Worm (Caenorhabditis elegans) whole organism, L4 larva: Measurements from ENCODE around the gene F48E3.6.
A peak's percentile ranks its signal among the peaks of the same experiment; 100 is the strongest.

Source experiments
- F10B5.3 ChIP-seq: sonication (generic microtip); optimal IDR thresholded peaks from 2 replicates; lab custom pipeline; 2016; ENCODE audit warnings: mild to moderate bottlenecking, missing genetic modification characterization, missing compliant biosample characterization
- F26F4.8 ChIP-seq: fragments of 200-800 bp; sonication (Bioruptor generic); conservative IDR thresholded peaks from 2 replicates; pipeline ENCODE4 v1.3.6; 2022; ENCODE audit warnings: missing genetic modification characterization, missing compliant biosample characterization
- F44E2.7 ChIP-seq: fragments of 200-800 bp; sonication (Bioruptor generic); IDR thresholded peaks from 2 replicates; pipeline ENCODE4 v2.1.2; 2022; ENCODE audit warnings: missing genetic modification characterization, missing compliant biosample characterization
- R02D3.7 ChIP-seq: fragments of 150-350 bp; sonication (generic microtip); optimal IDR thresholded peaks from 3 replicates; lab custom pipeline; 2014; ENCODE audit warnings: missing biosample characterization, missing genetic modification characterization
- ZK337.2 ChIP-seq: fragments of 200-800 bp; sonication (Bioruptor generic); IDR thresholded peaks from 2 replicates; pipeline ENCODE4 v1.3.6; 2022; ENCODE audit warnings: missing genetic modification reagents, missing genetic modification characterization, missing compliant biosample characterization
- aha-1 ChIP-seq: fragments of 150-350 bp; peaks from one replicate; lab custom pipeline; 2014; ENCODE audit warnings: missing biosample characterization, missing genetic modification characterization
- aly-2 ChIP-seq: sonication (generic microtip); optimal IDR thresholded peaks from 2 replicates; lab custom pipeline; 2018; ENCODE audit warnings: missing biosample characterization, missing genetic modification characterization
- ama-1 ChIP-seq: fragments of 150-350 bp; optimal IDR thresholded peaks from 2 replicates; lab custom pipeline; 2014; ENCODE audit warnings: inconsistent platforms, mixed read lengths
- arid-1 ChIP-seq: fragments of 200-800 bp; sonication (Bioruptor generic); conservative IDR thresholded peaks from 2 replicates; pipeline ENCODE4 v1.3.6; 2022; ENCODE audit warnings: missing genetic modification reagents, missing genetic modification characterization, missing compliant biosample characterization
- ceh-20 ChIP-seq: fragments of 200-800 bp; sonication (Bioruptor generic); IDR thresholded peaks from 2 replicates; pipeline ENCODE4 v1.3.6; 2022; ENCODE audit warnings: missing genetic modification reagents, missing genetic modification characterization, missing compliant biosample characterization
- ceh-28 ChIP-seq: fragments of 150-350 bp; optimal IDR thresholded peaks from 2 replicates; lab custom pipeline; 2014; ENCODE audit warnings: missing biosample characterization, missing genetic modification reagents, missing genetic modification characterization
- daf-19 ChIP-seq: fragments of 200-800 bp; sonication (Bioruptor generic); conservative IDR thresholded peaks from 2 replicates; pipeline ENCODE4 v1.3.6; 2022; ENCODE audit warnings: missing genetic modification characterization, missing compliant biosample characterization
- dmd-8 ChIP-seq: fragments of 200-800 bp; sonication (Bioruptor generic); IDR thresholded peaks from 2 replicates; pipeline ENCODE4 v1.3.6; 2022; ENCODE audit warnings: missing genetic modification characterization, missing compliant biosample characterization
- dmd-9 ChIP-seq: fragments of 200-800 bp; sonication (Bioruptor generic); IDR thresholded peaks from 2 replicates; pipeline ENCODE4 v1.3.6; 2022; ENCODE audit warnings: missing genetic modification reagents, missing genetic modification characterization, missing compliant biosample characterization
- dpl-1 ChIP-seq: fragments of 150-350 bp; optimal IDR thresholded peaks from 2 replicates; lab custom pipeline; 2014; ENCODE audit warnings: missing biosample characterization, missing genetic modification reagents, missing genetic modification characterization
- dve-1 ChIP-seq: sonication (generic microtip); optimal IDR thresholded peaks from 2 replicates; lab custom pipeline; 2017; ENCODE audit warnings: antibody characterized with exemption, mild to moderate bottlenecking, missing genetic modification characterization, missing compliant biosample characterization; ENCODE audit not compliant: insufficient read depth
- egl-27 ChIP-seq: sonication (generic microtip); optimal IDR thresholded peaks from 3 replicates; lab custom pipeline; 2017; ENCODE audit warnings: missing biosample characterization, missing genetic modification reagents, missing genetic modification characterization
- egl-43 ChIP-seq: fragments of 200-800 bp; sonication (Bioruptor generic); IDR thresholded peaks from 2 replicates; pipeline ENCODE4 v1.3.6; 2022; ENCODE audit warnings: missing genetic modification reagents, missing genetic modification characterization, missing compliant biosample characterization
- gei-8 ChIP-seq: fragments of 200-800 bp; sonication (Bioruptor generic); optimal IDR thresholded peaks from 2 replicates; lab custom pipeline; 2018; ENCODE audit warnings: mild to moderate bottlenecking, missing genetic modification characterization, missing compliant biosample characterization
- hlh-11 ChIP-seq: fragments of 200-800 bp; sonication (Bioruptor generic); optimal IDR thresholded peaks from 2 replicates; lab custom pipeline; 2018; ENCODE audit warnings: mild to moderate bottlenecking, missing genetic modification characterization, missing compliant biosample characterization
- hmg-1.1 ChIP-seq: fragments of 200-800 bp; sonication (Bioruptor generic); IDR thresholded peaks from 2 replicates; pipeline ENCODE4 v1.3.6; 2022; ENCODE audit warnings: missing genetic modification reagents, missing genetic modification characterization, missing compliant biosample characterization
- lin-1 ChIP-seq: fragments of 200-800 bp; sonication (Bioruptor generic); IDR thresholded peaks from 2 replicates; pipeline ENCODE4 v1.3.6; 2022; ENCODE audit warnings: missing genetic modification reagents, missing genetic modification characterization, missing compliant biosample characterization
- lin-38 ChIP-seq: fragments of 200-800 bp; sonication (Bioruptor generic); IDR thresholded peaks from 2 replicates; pipeline ENCODE4 v1.3.6; 2022; ENCODE audit warnings: missing genetic modification reagents, missing genetic modification characterization, missing compliant biosample characterization
- lir-3 ChIP-seq: sonication (generic microtip); optimal IDR thresholded peaks from 2 replicates; lab custom pipeline; 2016; ENCODE audit warnings: mild to moderate bottlenecking, missing genetic modification characterization, missing compliant biosample characterization
- lsy-2 ChIP-seq, 2 experiments: fragments of 150-350 bp in 1 of 2; sonication (generic microtip) in 1 of 2; optimal IDR thresholded peaks; 2 replicates each; lab custom pipeline; 2014 to 2017; ENCODE audit warnings: missing biosample characterization in 2 of 2, missing genetic modification characterization in 2 of 2
- mdt-29 ChIP-seq: fragments of 200-800 bp; sonication (Bioruptor generic); IDR thresholded peaks from 2 replicates; pipeline ENCODE4 v1.3.6; 2022; ENCODE audit warnings: missing genetic modification reagents, missing genetic modification characterization, missing compliant biosample characterization
- nhr-10 ChIP-seq: fragments of 150-350 bp; optimal IDR thresholded peaks from 2 replicates; lab custom pipeline; 2014; ENCODE audit warnings: missing biosample characterization, missing genetic modification characterization
- nhr-102 ChIP-seq: sonication (generic microtip); optimal IDR thresholded peaks from 2 replicates; lab custom pipeline; 2016; ENCODE audit warnings: mild to moderate bottlenecking, missing genetic modification characterization, moderate library complexity, missing compliant biosample characterization
- nhr-111 ChIP-seq: fragments of 200-800 bp; sonication (Bioruptor generic); optimal IDR thresholded peaks from 2 replicates; lab custom pipeline; 2018; ENCODE audit warnings: mild to moderate bottlenecking, missing genetic modification characterization, missing compliant biosample characterization
- nhr-237 ChIP-seq: sonication (generic microtip); optimal IDR thresholded peaks from 2 replicates; lab custom pipeline; 2017; ENCODE audit warnings: missing biosample characterization, missing genetic modification characterization
- nhr-41 ChIP-seq: fragments of 200-800 bp; sonication (Bioruptor generic); IDR thresholded peaks from 2 replicates; pipeline ENCODE4 v1.3.6; 2022; ENCODE audit warnings: missing genetic modification reagents, missing genetic modification characterization, missing compliant biosample characterization
- nhr-48 ChIP-seq: sonication (generic microtip); optimal IDR thresholded peaks from 2 replicates; lab custom pipeline; 2016; ENCODE audit warnings: mild to moderate bottlenecking, missing genetic modification characterization, missing compliant biosample characterization
- nhr-76 ChIP-seq: fragments of 150-350 bp; optimal IDR thresholded peaks from 2 replicates; lab custom pipeline; 2014; ENCODE audit warnings: missing biosample characterization, missing genetic modification characterization
- pha-4 ChIP-seq, 2 experiments: fragments of 150-350 bp in 1 of 2; fragments of 200-800 bp in 1 of 2; sonication (Bioruptor generic) in 1 of 2; IDR thresholded peaks in 1 of 2; optimal IDR thresholded peaks in 1 of 2; 2 replicates each; pipeline versions ENCODE4 v1.3.6 to Lab custom; 2014 to 2022; ENCODE audit warnings: missing genetic modification characterization in 2 of 2, missing genetic modification reagents in 2 of 2, missing biosample characterization in 1 of 2, missing compliant biosample characterization in 1 of 2
- rbr-2 ChIP-seq: sonication (generic microtip); optimal IDR thresholded peaks from 2 replicates; lab custom pipeline; 2016; ENCODE audit warnings: missing genotype, missing genetic modification characterization, missing compliant biosample characterization
- set-16 ChIP-seq: fragments of 200-800 bp; sonication (Bioruptor generic); IDR thresholded peaks from 2 replicates; pipeline ENCODE4 v1.3.6; 2022; ENCODE audit warnings: missing genetic modification reagents, missing genetic modification characterization, missing compliant biosample characterization
- skn-1 ChIP-seq: fragments of 150-350 bp; optimal IDR thresholded peaks from 2 replicates; lab custom pipeline; 2014; ENCODE audit warnings: missing biosample characterization, missing genetic modification characterization
- snpc-1.2 ChIP-seq: fragments of 200-800 bp; sonication (Bioruptor generic); IDR thresholded peaks from 2 replicates; pipeline ENCODE4 v1.3.6; 2022; ENCODE audit warnings: missing genetic modification reagents, missing genetic modification characterization, missing compliant biosample characterization
- spr-1 ChIP-seq: sonication (generic microtip); optimal IDR thresholded peaks from 2 replicates; lab custom pipeline; 2016; ENCODE audit warnings: mild to moderate bottlenecking, missing genetic modification characterization, missing compliant biosample characterization
- spr-3 ChIP-seq: fragments of 200-800 bp; sonication (Bioruptor generic); optimal IDR thresholded peaks from 2 replicates; lab custom pipeline; 2018; ENCODE audit warnings: mild to moderate bottlenecking, missing genetic modification characterization, missing compliant biosample characterization
- tag-97 ChIP-seq: fragments of 200-800 bp; sonication (Bioruptor generic); IDR thresholded peaks from 2 replicates; pipeline ENCODE4 v1.3.6; 2022; ENCODE audit warnings: missing genetic modification characterization, missing compliant biosample characterization
- tra-1 ChIP-seq: fragments of 200-800 bp; sonication (Bioruptor generic); IDR thresholded peaks from 2 replicates; pipeline ENCODE4 v1.3.6; 2022; ENCODE audit warnings: missing genetic modification reagents, missing genetic modification characterization, missing compliant biosample characterization
- unc-62 ChIP-seq, 3 experiments: fragments of 150-350 bp in 1 of 3; sonication (generic microtip); optimal IDR thresholded peaks in 2 of 3; peaks in 1 of 3; 1 replicate in 1 of 3; 2 replicates in 2 of 3; lab custom pipeline; 2014 to 2017; ENCODE audit warnings: missing biosample characterization in 3 of 3, missing genetic modification characterization in 3 of 3, missing genetic modification reagents in 3 of 3, missing genotype in 1 of 3
- vab-7 ChIP-seq: fragments of 200-800 bp; sonication (Bioruptor generic); IDR thresholded peaks from 2 replicates; pipeline ENCODE4 v1.3.6; 2022; ENCODE audit warnings: missing genetic modification reagents, missing genetic modification characterization, missing compliant biosample characterization
- zfp-2 ChIP-seq: sonication (generic microtip); optimal IDR thresholded peaks from 2 replicates; lab custom pipeline; 2016; ENCODE audit warnings: mild to moderate bottlenecking, missing genetic modification characterization, missing compliant biosample characterization

The F48E3.6 gene

ce11 chrX:7466682-7467081 lies 36.0 kb downstream of the F48E3.6 start:
- TF ChIP-seq mdt-29 (GFP tag; lab: Robert Waterston, UW) (no peak), zfp-2 (tag; lab: Kevin White, UChicago) (no peak), daf-19 (GFP tag; lab: Robert Waterston, UW) (no peak)

- TF ChIP-seq tag-97 (GFP tag; lab: Robert Waterston, UW) (no peak), F26F4.8 (GFP tag; lab: Robert Waterston, UW) (no peak), set-16 (GFP tag; lab: Robert Waterston, UW) (peak; percentile 62), spr-3 (GFP tag; lab: Kevin White, UChicago) (no peak), nhr-76 (no peak), aha-1 (tag; lab: Kevin White, UChicago) (no peak), egl-43 (GFP tag; lab: Robert Waterston, UW) (0 out of 2 replicates have a peak, but pooled peaks have one; percentile 46), nhr-10 (tag; lab: Kevin White, UChicago) (no peak), ZK337.2 (no peak), dpl-1 (no peak), ceh-20 (GFP tag; lab: Robert Waterston, UW) (no peak), skn-1 (no peak), R02D3.7 (tag; lab: Kevin White, UChicago) (no peak), F10B5.3 (no peak), arid-1 (no peak), lir-3 (no peak), lsy-2 (tag; optimal IDR thresholded peaks at IDR 0.05; lab: Kevin White, UChicago) (no peak), dmd-9 (GFP tag; lab: Robert Waterston, UW) (no peak), dmd-8 (GFP tag; lab: Robert Waterston, UW) (no peak), aly-2 (tag; lab: Kevin White, UChicago) (no peak), unc-62 (GFP tag; optimal IDR thresholded peaks at IDR 0.05 in 1 of 2; lab: Kevin White, UChicago) (peak in 1 of 2 experiments; percentile 50), unc-62 (tag; optimal IDR thresholded peaks at IDR 0.05; lab: Kevin White, UChicago) (no peak), dve-1 (peak; percentile 1), hlh-11 (tag; lab: Kevin White, UChicago) (peak; percentile 6), ceh-28 (tag; lab: Kevin White, UChicago) (no peak)
Observed at ce11 chrX:7464389-7464788, 38.3 kb downstream of the F48E3.6 start.

ce11 chrX:7463637-7464036 lies 39.1 kb downstream of the F48E3.6 start, which contains the start of gene sox-2:
Gene sox-2 (minus strand): TSS chrX:7463736.
- no peak for TF ChIP-seq F44E2.7
- TF ChIP-seq aha-1 (tag; lab: Kevin White, UChicago), result peak; percentile 83

ce11 chrX:7460516-7460915 lies 42.2 kb downstream of the F48E3.6 start:
- TF ChIP-seq ama-1 (lab: Kevin White, UChicago), result no peak
- TF ChIP-seq dpl-1, result no peak
- 0 out of 2 replicates have a peak, but pooled peaks have one; percentile 6 for TF ChIP-seq hmg-1.1 (GFP tag; lab: Robert Waterston, UW)
- TF ChIP-seq R02D3.7 (tag; lab: Kevin White, UChicago), result no peak
- TF ChIP-seq lin-1 (GFP tag; lab: Robert Waterston, UW), result no peak
- peak; percentile 49 for TF ChIP-seq set-16 (GFP tag; lab: Robert Waterston, UW)
- no peak for TF ChIP-seq tra-1 (GFP tag; lab: Robert Waterston, UW)
- TF ChIP-seq vab-7 (GFP tag; lab: Robert Waterston, UW), result no peak
- TF ChIP-seq daf-19 (GFP tag; lab: Robert Waterston, UW), result no peak
- no peak for TF ChIP-seq gei-8 (GFP tag; lab: Kevin White, UChicago)
- no peak for TF ChIP-seq nhr-41 (GFP tag; lab: Robert Waterston, UW)
- TF ChIP-seq spr-1 (tag; lab: Kevin White, UChicago), result no peak
- TF ChIP-seq rbr-2, result peak; percentile 12
- TF ChIP-seq F10B5.3, result no peak
- no peak for TF ChIP-seq nhr-111 (GFP tag; lab: Kevin White, UChicago)
- TF ChIP-seq nhr-237 (tag; lab: Kevin White, UChicago), result no peak
- 0 out of 2 replicates have a peak, but pooled peaks have one; percentile 21 for TF ChIP-seq egl-43 (GFP tag; lab: Robert Waterston, UW)
- no peak for TF ChIP-seq nhr-48 (tag; lab: Kevin White, UChicago)
- no peak for TF ChIP-seq nhr-102 (tag; lab: Kevin White, UChicago)
- no peak; the same call in 1 of the 2 replicates for TF ChIP-seq pha-4 (GFP tag; IDR thresholded peaks at IDR 0.05; lab: Robert Waterston, UW)
- TF ChIP-seq pha-4 (tag; optimal IDR thresholded peaks at IDR 0.05; lab: Kevin White, UChicago), result no peak
- TF ChIP-seq unc-62 (GFP tag; optimal IDR thresholded peaks at IDR 0.05 in 1 of 2; lab: Kevin White, UChicago), result no peak
- no peak for TF ChIP-seq unc-62 (tag; optimal IDR thresholded peaks at IDR 0.05; lab: Kevin White, UChicago)
- TF ChIP-seq lin-38, result no peak
- TF ChIP-seq snpc-1.2 (GFP tag; lab: Robert Waterston, UW), result no peak
- peak; percentile 24 for TF ChIP-seq aha-1 (tag; lab: Kevin White, UChicago)
- no peak for TF ChIP-seq egl-27 (tag; lab: Kevin White, UChicago)
